Fruit fly (Drosophila melanogaster) whole organism, adult: ENCODE measurements around the gene Dip-C.
A peak's percentile ranks its signal among the peaks of the same experiment; 100 is the strongest.

ENCODE experiments used
- CG14711 ChIP-seq: fragments of 200-800 bp; sonication (Bioruptor generic); optimal IDR thresholded peaks from 2 replicates; lab custom pipeline; 2018; ENCODE audit warnings: missing biosample characterization, mild to moderate bottlenecking, missing genetic modification characterization, moderate library complexity
- CG1620 ChIP-seq: fragments of 200-800 bp; sonication (Bioruptor generic); optimal IDR thresholded peaks from 2 replicates; lab custom pipeline; 2016; ENCODE audit warnings: missing biosample characterization, missing genetic modification characterization
- CG5204 ChIP-seq: fragments of 200-800 bp; sonication (Bioruptor generic); optimal IDR thresholded peaks from 2 replicates; lab custom pipeline; 2016; ENCODE audit warnings: missing biosample characterization, missing genetic modification characterization
- CG7045 ChIP-seq: fragments of 200-800 bp; sonication (Bioruptor generic); optimal IDR thresholded peaks from 2 replicates; lab custom pipeline; 2017; ENCODE audit warnings: missing biosample characterization, mild to moderate bottlenecking, missing genetic modification characterization
- CG7101 ChIP-seq: fragments of 200-800 bp; sonication (Bioruptor generic); optimal IDR thresholded peaks from 2 replicates; lab custom pipeline; 2018; ENCODE audit warnings: missing biosample characterization, mild to moderate bottlenecking, missing genetic modification characterization, moderate library complexity
- Crg-1 ChIP-seq: fragments of 200-800 bp; sonication (Bioruptor generic); optimal IDR thresholded peaks from 2 replicates; lab custom pipeline; 2016; ENCODE audit warnings: missing biosample characterization, missing genetic modification characterization
- Hr96 ChIP-seq: fragments of 200-800 bp; sonication (Bioruptor generic); optimal IDR thresholded peaks from 2 replicates; lab custom pipeline; 2016; ENCODE audit warnings: missing biosample characterization, missing genetic modification characterization
- Mnt ChIP-seq: fragments of 200-800 bp; sonication (Bioruptor generic); optimal IDR thresholded peaks from 2 replicates; lab custom pipeline; 2016; ENCODE audit warnings: missing biosample characterization, mild to moderate bottlenecking, missing genetic modification characterization
- bab1 ChIP-seq: fragments of 200-800 bp; sonication (Bioruptor generic); optimal IDR thresholded peaks from 3 replicates; lab custom pipeline; 2019; ENCODE audit warnings: missing biosample characterization, mild to moderate bottlenecking, missing genetic modification characterization, moderate library complexity
- cic ChIP-seq: fragments of 200-800 bp; sonication (Bioruptor generic); optimal IDR thresholded peaks from 2 replicates; lab custom pipeline; 2017; ENCODE audit warnings: missing biosample characterization, mild to moderate bottlenecking, missing genetic modification characterization, moderate library complexity
- cnc ChIP-seq, 2 experiments: fragments of >200 bp; optimal IDR thresholded peaks; 2 replicates each; lab custom pipeline; 2017
- ovo ChIP-seq: fragments of 200-800 bp; sonication (Bioruptor generic); optimal IDR thresholded peaks from 2 replicates; lab custom pipeline; 2016; ENCODE audit warnings: missing biosample characterization, missing genetic modification characterization

DNA sequence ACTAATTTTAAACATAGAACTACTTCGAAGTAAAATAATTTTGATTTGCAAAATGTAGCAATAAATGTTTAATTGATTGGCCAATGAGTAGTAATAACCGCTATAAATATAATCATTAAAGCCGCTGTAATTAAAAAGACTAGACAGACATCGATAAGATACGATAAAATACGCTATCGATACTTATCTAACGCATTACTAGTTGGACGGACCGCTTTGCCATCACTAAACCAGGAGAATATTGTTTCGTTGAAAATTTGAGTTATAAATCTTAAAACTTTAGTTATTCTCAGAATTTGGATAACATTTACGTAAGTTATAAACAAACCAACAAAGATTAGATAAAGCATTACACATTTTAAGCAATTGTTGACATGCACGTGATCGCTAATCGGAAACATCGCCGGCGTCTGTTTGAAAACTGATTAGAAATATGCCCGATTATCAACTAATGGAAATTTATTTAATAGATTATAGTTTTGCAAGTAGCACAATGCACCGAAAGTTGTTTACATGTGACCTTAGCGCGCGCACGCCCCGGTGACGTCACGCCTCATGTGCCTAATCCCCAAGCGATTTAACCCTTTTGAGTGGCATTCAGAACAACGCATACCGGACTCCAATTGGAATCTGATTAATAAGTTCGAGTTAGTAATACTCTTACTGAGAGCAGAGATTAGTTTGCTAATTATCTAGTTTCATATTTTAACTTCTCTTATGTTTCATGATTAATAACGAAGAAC is 26.0 kb upstream of the Dip-C start, which contains the start of gene Desat1:
- TF ChIP-seq cnc (optimal IDR thresholded peaks at IDR 0.05; lab: Kevin White, UChicago) = no peak
- no peak for TF ChIP-seq ovo (GFP tag; lab: Kevin White, UChicago)
- peak; percentile 20 for TF ChIP-seq CG7101 (tag; lab: Kevin White, UChicago)
- no peak for TF ChIP-seq cic (GFP tag; lab: Kevin White, UChicago)
- peak; percentile 23 for TF ChIP-seq bab1
- TF ChIP-seq CG5204 = no peak
- TF ChIP-seq Hr96 (GFP tag; lab: Kevin White, UChicago) = no peak
- TF ChIP-seq CG14711 (tag; lab: Kevin White, UChicago) = peak; percentile 18
- peak; percentile 36 for TF ChIP-seq Mnt (GFP tag; lab: Kevin White, UChicago)
- TF ChIP-seq CG7045 (GFP tag; lab: Kevin White, UChicago) = no peak
- no peak for TF ChIP-seq CG1620
- TF ChIP-seq Crg-1 = peak; percentile 47
